Worm (Caenorhabditis elegans): ENCODE measurements around the gene fbxa-1.

DNA sequence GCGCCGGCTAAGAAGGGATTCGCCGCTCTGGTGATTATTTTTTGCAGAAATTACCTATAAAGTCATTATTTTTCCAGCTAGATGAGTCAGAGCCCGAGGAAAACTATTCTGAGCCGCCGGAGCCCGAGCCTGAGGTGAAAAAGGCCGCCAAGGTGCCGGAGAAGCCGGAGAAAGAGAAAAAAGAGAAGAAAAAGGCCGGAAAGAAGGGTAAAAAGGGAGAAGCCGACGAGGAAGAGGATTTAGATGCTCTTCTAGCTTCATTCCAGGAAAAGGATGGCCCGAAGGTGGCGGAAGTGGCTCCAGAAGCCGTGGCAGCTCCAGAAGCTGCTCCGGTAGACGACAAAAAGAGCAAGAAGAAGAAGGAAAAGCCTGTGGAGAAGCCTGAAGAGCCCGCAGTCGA is 6.8 kb upstream of the fbxa-1 start:
- TF ChIP-seq W03F9.2 (tag; optimal IDR thresholded peaks at IDR 0.05) (no peak), him-1 (tag; optimal IDR thresholded peaks at IDR 0.05) (no peak), dao-5 (tag; optimal IDR thresholded peaks at IDR 0.05) (no peak)

Data from whole organism, L4/young adult.